Fruit fly (Drosophila melanogaster) whole organism, embryonic: Measurements from ENCODE around the gene Atg13.

Source experiments
- Atf3 ChIP-seq: fragments of 200-800 bp; sonication (Bioruptor generic); optimal IDR thresholded peaks from 3 replicates; lab custom pipeline; 2016; ENCODE audit warnings: missing biosample characterization, missing genetic modification characterization
- B-H2 ChIP-seq: fragments of 200-800 bp; sonication (Bioruptor generic); optimal IDR thresholded peaks from 2 replicates; lab custom pipeline; 2018; ENCODE audit warnings: missing biosample characterization, mild to moderate bottlenecking, missing genetic modification characterization
- Blimp-1 ChIP-seq: fragments of 200-800 bp; sonication (Bioruptor generic); optimal IDR thresholded peaks from 3 replicates; lab custom pipeline; 2018; ENCODE audit warnings: missing biosample characterization, missing genetic modification characterization, mild to moderate bottlenecking, moderate library complexity, missing genetic modification reagents
- BtbVII ChIP-seq: fragments of 200-800 bp; sonication (Bioruptor generic); optimal IDR thresholded peaks from 3 replicates; lab custom pipeline; 2017; ENCODE audit warnings: missing biosample characterization, mild to moderate bottlenecking, missing genetic modification characterization
- CG11093 ChIP-seq: fragments of 200-800 bp; sonication (Bioruptor generic); IDR thresholded peaks from 3 replicates; pipeline ENCODE4 v1.3.6; 2022; ENCODE audit warnings: missing biosample characterization, missing genetic modification characterization
- CG11247 ChIP-seq: fragments of 200-800 bp; sonication (Bioruptor generic); IDR thresholded peaks from 2 replicates; pipeline ENCODE4 v1.3.6; 2022; ENCODE audit warnings: missing biosample characterization, missing genetic modification characterization
- CG12071 ChIP-seq: fragments of 200-800 bp; sonication (Bioruptor generic); optimal IDR thresholded peaks from 3 replicates; lab custom pipeline; 2018; ENCODE audit warnings: missing biosample characterization, mild to moderate bottlenecking, missing genetic modification characterization
- CG12155 ChIP-seq: fragments of 200-800 bp; sonication (Bioruptor generic); optimal IDR thresholded peaks from 3 replicates; lab custom pipeline; 2016; ENCODE audit warnings: missing biosample characterization, missing genetic modification characterization
- CG13894 ChIP-seq: fragments of 200-800 bp; sonication (Bioruptor generic); optimal IDR thresholded peaks from 3 replicates; lab custom pipeline; 2018; ENCODE audit warnings: missing biosample characterization, mild to moderate bottlenecking, missing genetic modification characterization, moderate library complexity
- CG1529 ChIP-seq: fragments of 200-800 bp; sonication (Bioruptor generic); optimal IDR thresholded peaks from 3 replicates; lab custom pipeline; 2018; ENCODE audit warnings: missing biosample characterization, missing genetic modification characterization
- CG15601 ChIP-seq: fragments of 200-800 bp; sonication (Bioruptor generic); optimal IDR thresholded peaks from 3 replicates; lab custom pipeline; 2019; ENCODE audit warnings: missing biosample characterization, mild to moderate bottlenecking, missing genetic modification characterization, moderate library complexity
- CG1832 ChIP-seq: fragments of 200-800 bp; sonication (Bioruptor generic); optimal IDR thresholded peaks from 2 replicates; lab custom pipeline; 2017; ENCODE audit warnings: missing biosample characterization, mild to moderate bottlenecking, missing genetic modification characterization, inconsistent platforms
- CG2120 ChIP-seq: fragments of 200-800 bp; sonication (Bioruptor generic); optimal IDR thresholded peaks from 3 replicates; lab custom pipeline; 2016; ENCODE audit warnings: missing biosample characterization, missing genetic modification characterization
- CG2875 ChIP-seq: fragments of 200-800 bp; sonication (Bioruptor generic); optimal IDR thresholded peaks from 2 replicates; lab custom pipeline; 2017; ENCODE audit warnings: missing biosample characterization, mild to moderate bottlenecking, missing genetic modification characterization, missing genetic modification reagents
- CG32767 ChIP-seq: fragments of 200-800 bp; sonication (Bioruptor generic); IDR thresholded peaks from 2 replicates; pipeline ENCODE4 v1.3.6; 2022; ENCODE audit warnings: missing biosample characterization, missing genetic modification characterization
- CG34422 ChIP-seq: fragments of 200-800 bp; sonication (Bioruptor generic); IDR thresholded peaks from 3 replicates; pipeline ENCODE4 v1.3.6; 2022; ENCODE audit warnings: missing biosample characterization, missing genetic modification characterization
- CG5180 ChIP-seq: fragments of 200-800 bp; sonication (Bioruptor generic); optimal IDR thresholded peaks from 3 replicates; lab custom pipeline; 2017; ENCODE audit warnings: missing biosample characterization, missing genetic modification characterization, mild to moderate bottlenecking, moderate library complexity, missing genetic modification reagents
- CG6689 ChIP-seq: fragments of 200-800 bp; sonication (Bioruptor generic); IDR thresholded peaks from 2 replicates; pipeline ENCODE4 v1.3.6; 2022; ENCODE audit warnings: missing biosample characterization, missing genetic modification characterization
- CG7556 ChIP-seq: fragments of 200-800 bp; sonication (Bioruptor generic); optimal IDR thresholded peaks from 2 replicates; lab custom pipeline; 2017; ENCODE audit warnings: missing biosample characterization, mild to moderate bottlenecking, missing genetic modification characterization
- CG7786 ChIP-seq: fragments of 200-800 bp; sonication (Bioruptor generic); optimal IDR thresholded peaks from 2 replicates; lab custom pipeline; 2016; ENCODE audit warnings: missing biosample characterization, missing genetic modification characterization
- CG7987 ChIP-seq: fragments of 200-800 bp; sonication (Bioruptor generic); optimal IDR thresholded peaks from 2 replicates; lab custom pipeline; 2018; ENCODE audit warnings: missing biosample characterization, mild to moderate bottlenecking, missing genetic modification characterization, moderate library complexity
- Deaf1 ChIP-seq: fragments of 200-800 bp; optimal IDR thresholded peaks from 3 replicates; lab custom pipeline; 2019; ENCODE audit warnings: missing biosample characterization, mild to moderate bottlenecking, missing genetic modification characterization, moderate library complexity
- Dip2 ChIP-seq: fragments of 200-800 bp; sonication (Bioruptor generic); IDR thresholded peaks from 2 replicates; pipeline ENCODE4 v1.3.6; 2022; ENCODE audit warnings: missing biosample characterization, missing genetic modification characterization
- Hr78 ChIP-seq, 2 experiments: fragments of 200-800 bp in 1 of 2; fragments of >200 bp in 1 of 2; sonication (Bioruptor generic) in 1 of 2; optimal IDR thresholded peaks; 2 replicates each; lab custom pipeline; 2017 to 2019; ENCODE audit warnings: missing biosample characterization in 2 of 2, missing genetic modification characterization in 2 of 2, mild to moderate bottlenecking in 1 of 2, moderate library complexity in 1 of 2
- MTF-1 ChIP-seq: fragments of 200-800 bp; sonication (Bioruptor generic); optimal IDR thresholded peaks from 2 replicates; lab custom pipeline; 2018; ENCODE audit warnings: missing biosample characterization, mild to moderate bottlenecking, missing genetic modification characterization, borderline replicate concordance
- Med ChIP-seq: fragments of 200-800 bp; sonication (Bioruptor generic); peaks from one replicate; lab custom pipeline; 2016; ENCODE audit warnings: missing biosample characterization, missing genetic modification characterization, mild to moderate bottlenecking, inconsistent platforms, moderate library complexity
- Myb ChIP-seq: fragments of 200-800 bp; sonication (Bioruptor generic); optimal IDR thresholded peaks from 2 replicates; lab custom pipeline; 2016; ENCODE audit warnings: missing biosample characterization, missing genetic modification characterization
- NfI ChIP-seq: fragments of 200-800 bp; sonication (Bioruptor generic); optimal IDR thresholded peaks from 3 replicates; lab custom pipeline; 2018; ENCODE audit warnings: missing biosample characterization, mild to moderate bottlenecking, missing genetic modification characterization, moderate library complexity
- Ptx1 ChIP-seq: fragments of 200-800 bp; sonication (Bioruptor generic); IDR thresholded peaks from 2 replicates; pipeline ENCODE4 v1.3.6; 2022; ENCODE audit warnings: missing biosample characterization, missing genetic modification characterization
- cad ChIP-seq: fragments of >200 bp; optimal IDR thresholded peaks from 2 replicates; lab custom pipeline; 2017; ENCODE audit warnings: missing biosample characterization, missing genetic modification characterization
- cas ChIP-seq: fragments of 200-800 bp; sonication (Bioruptor generic); IDR thresholded peaks from 2 replicates; pipeline ENCODE4 v1.3.6; 2022; ENCODE audit warnings: missing biosample characterization, missing genetic modification characterization
- cg ChIP-seq: fragments of 200-800 bp; sonication (Bioruptor generic); optimal IDR thresholded peaks from 3 replicates; lab custom pipeline; 2019; ENCODE audit warnings: missing biosample characterization, mild to moderate bottlenecking, missing genetic modification characterization, moderate library complexity
- chm ChIP-seq: fragments of 200-800 bp; sonication (Bioruptor generic); IDR thresholded peaks from 2 replicates; pipeline ENCODE4 v1.3.6; 2022; ENCODE audit warnings: missing biosample characterization, missing genetic modification characterization
- disco-r ChIP-seq: fragments of 200-800 bp; sonication (Bioruptor generic); optimal IDR thresholded peaks from 2 replicates; lab custom pipeline; 2016; ENCODE audit warnings: missing biosample characterization, missing genetic modification characterization
- gcm ChIP-seq: fragments of 200-800 bp; sonication (Bioruptor generic); optimal IDR thresholded peaks from 2 replicates; lab custom pipeline; 2019; ENCODE audit warnings: missing biosample characterization, mild to moderate bottlenecking, missing genetic modification characterization, moderate library complexity
- hb ChIP-seq: fragments of 200-800 bp; sonication (Bioruptor generic); IDR thresholded peaks from 3 replicates; pipeline ENCODE4 v1.3.6; 2022; ENCODE audit warnings: missing biosample characterization, missing genetic modification characterization; ENCODE audit not compliant: partially characterized antibody
- kah ChIP-seq: fragments of 200-800 bp; sonication (Bioruptor generic); optimal IDR thresholded peaks from 2 replicates; lab custom pipeline; 2018; ENCODE audit warnings: missing biosample characterization, mild to moderate bottlenecking, missing genetic modification characterization
- kay ChIP-seq: fragments of 200-800 bp; sonication (Bioruptor generic); optimal IDR thresholded peaks from 2 replicates; lab custom pipeline; 2016; ENCODE audit warnings: missing biosample characterization, missing genetic modification characterization
- mirr ChIP-seq: fragments of 200-800 bp; sonication (Bioruptor generic); optimal IDR thresholded peaks from 3 replicates; lab custom pipeline; 2018; ENCODE audit warnings: missing biosample characterization, mild to moderate bottlenecking, missing genetic modification characterization
- oc ChIP-seq: fragments of 200-800 bp; sonication (Bioruptor generic); optimal IDR thresholded peaks from 2 replicates; lab custom pipeline; 2018; ENCODE audit warnings: missing biosample characterization, mild to moderate bottlenecking, missing genetic modification characterization, moderate library complexity
- org-1 ChIP-seq: fragments of 200-800 bp; sonication (Bioruptor generic); optimal IDR thresholded peaks from 2 replicates; lab custom pipeline; 2017; ENCODE audit warnings: missing biosample characterization, missing genetic modification characterization
- pan ChIP-seq, 4 experiments: fragments of >200 bp in 3 of 4; fragments of 200-800 bp in 1 of 4; sonication (Bioruptor generic) in 1 of 4; optimal IDR thresholded peaks in 3 of 4; IDR thresholded peaks in 1 of 4; 2 replicates each; pipeline versions ENCODE4 v1.3.6 to Lab custom; 2017 to 2022; ENCODE audit warnings: missing biosample characterization in 2 of 4, missing genetic modification characterization in 2 of 4, mixed read lengths in 1 of 4
- pho ChIP-seq: fragments of 200-800 bp; sonication (Bioruptor generic); optimal IDR thresholded peaks from 2 replicates; lab custom pipeline; 2016; ENCODE audit warnings: missing biosample characterization, missing genetic modification characterization
- sens ChIP-seq: fragments of 200-800 bp; sonication (Bioruptor generic); peaks from one replicate; lab custom pipeline; 2016; ENCODE audit warnings: missing biosample characterization, missing genetic modification characterization
- tll ChIP-seq, 2 experiments: fragments of 200-800 bp in 1 of 2; fragments of >200 bp in 1 of 2; sonication (Bioruptor generic) in 1 of 2; optimal IDR thresholded peaks; 2 replicates each; lab custom pipeline; 2017 to 2019; ENCODE audit warnings: missing biosample characterization in 2 of 2, missing genetic modification characterization in 2 of 2, mild to moderate bottlenecking in 1 of 2, moderate library complexity in 1 of 2
- trem ChIP-seq: fragments of 200-800 bp; optimal IDR thresholded peaks from 3 replicates; lab custom pipeline; 2019; ENCODE audit warnings: missing biosample characterization, mild to moderate bottlenecking, missing genetic modification characterization, moderate library complexity
- unc-4 ChIP-seq: fragments of 200-800 bp; sonication (Bioruptor generic); IDR thresholded peaks from 2 replicates; pipeline ENCODE4 v1.3.6; 2022; ENCODE audit warnings: missing biosample characterization, missing genetic modification characterization; ENCODE audit not compliant: partially characterized antibody
- vfl ChIP-seq: fragments of 200-800 bp; sonication (Bioruptor generic); optimal IDR thresholded peaks from 2 replicates; lab custom pipeline; 2016; ENCODE audit warnings: missing biosample characterization, missing genetic modification characterization
- vvl ChIP-seq: fragments of 200-800 bp; sonication (Bioruptor generic); IDR thresholded peaks from 2 replicates; pipeline ENCODE4 v1.3.6; 2022; ENCODE audit warnings: missing biosample characterization, missing genetic modification characterization

Atg13 gene

dm6 chr3R:8357372-8357992, 7.9 kb downstream of the Atg13 start (continued):
- TF ChIP-seq CG12071 (GFP tag; lab: Kevin White, UChicago) (peak; percentile 2), kay (GFP tag; lab: Kevin White, UChicago) (peak; percentile 20), pan (optimal IDR thresholded peaks at IDR 0.05; lab: Kevin White, UChicago) (no peak), pan (GFP tag; optimal IDR thresholded peaks at IDR 0.05 in 1 of 2, IDR thresholded peaks at IDR 0.05 in 1 of 2) (peak in 1 of 2 experiments; percentile 35), BtbVII (peak; percentile 89), oc (tag; lab: Kevin White, UChicago) (peak; percentile 28), Blimp-1 (GFP tag; lab: Kevin White, UChicago) (no peak), chm (GFP tag; lab: Robert Waterston, UW) (no peak), CG2120 (GFP tag; lab: Kevin White, UChicago) (no peak), org-1 (no peak), CG1832 (GFP tag; lab: Kevin White, UChicago) (no peak), vvl (peak; percentile 57), cas (GFP tag; lab: Robert Waterston, UW) (no peak), CG11247 (GFP tag; lab: Robert Waterston, UW) (no peak), CG15601 (tag; lab: Kevin White, UChicago) (no peak), cad (GFP tag; lab: Kevin White, UChicago) (no peak), Atf3 (GFP tag; lab: Kevin White, UChicago) (peak; percentile 40), CG6689 (GFP tag; lab: Robert Waterston, UW) (no peak), CG13894 (tag; lab: Kevin White, UChicago) (peak; percentile 2), hb (GFP tag; lab: Robert Waterston, UW) (no peak), CG7987 (GFP tag; lab: Kevin White, UChicago) (no peak), trem (tag; lab: Kevin White, UChicago) (no peak), NfI (GFP tag; lab: Kevin White, UChicago) (peak; percentile 25), Dip2 (no peak), unc-4 (GFP tag; lab: Robert Waterston, UW) (no peak), Deaf1 (tag; lab: Kevin White, UChicago) (peak; percentile 69), CG7786 (GFP tag; lab: Kevin White, UChicago) (no peak), Hr78 (GFP tag; optimal IDR thresholded peaks at IDR 0.05; lab: Kevin White, UChicago) (no peak), cg (GFP tag; lab: Kevin White, UChicago) (peak; percentile 92), CG11093 (GFP tag; lab: Robert Waterston, UW) (no peak), Med (GFP tag; lab: Kevin White, UChicago) (no peak), Ptx1 (GFP tag; lab: Robert Waterston, UW) (no peak), CG34422 (GFP tag; lab: Robert Waterston, UW) (peak; percentile 28; the same call in 1 of the 3 replicates), mirr (GFP tag; lab: Kevin White, UChicago) (peak; percentile 37), vfl (no peak), CG7556 (GFP tag; lab: Kevin White, UChicago) (no peak), Myb (no peak), kah (GFP tag; lab: Kevin White, UChicago) (peak; percentile 42), CG2875 (no peak), CG1529 (GFP tag; lab: Kevin White, UChicago) (no peak), disco-r (GFP tag; lab: Kevin White, UChicago) (no peak), gcm (GFP tag; lab: Kevin White, UChicago) (peak; percentile 64), B-H2 (peak; percentile 27), sens (GFP tag; lab: Kevin White, UChicago) (peak; percentile 59), tll (GFP tag; optimal IDR thresholded peaks at IDR 0.05; lab: Kevin White, UChicago) (no peak), CG12155 (GFP tag; lab: Kevin White, UChicago) (no peak), MTF-1 (GFP tag; lab: Kevin White, UChicago) (no peak), pho (GFP tag; lab: Kevin White, UChicago) (no peak), CG32767 (GFP tag; lab: Robert Waterston, UW) (peak; percentile 77; the same call in 1 of the 2 replicates), CG5180 (peak; percentile 18)
